Worm (Caenorhabditis elegans) whole organism, young adult: ENCODE data around the gene snet-1.

Experiments
- D2030.7 ChIP-seq: fragments of 200-800 bp; sonication (Bioruptor generic); IDR thresholded peaks from 2 replicates; pipeline ENCODE4 v1.3.6; 2022; ENCODE audit warnings: missing genetic modification reagents, missing genetic modification characterization, missing compliant biosample characterization
- F22D6.2 ChIP-seq: sonication (generic microtip); optimal IDR thresholded peaks from 2 replicates; lab custom pipeline; 2016; ENCODE audit warnings: mild to moderate bottlenecking, missing genetic modification characterization, missing compliant biosample characterization
- F33H1.4 ChIP-seq: fragments of 200-800 bp; sonication (Bioruptor generic); IDR thresholded peaks from 2 replicates; pipeline ENCODE4 v1.3.6; 2022; ENCODE audit warnings: missing genetic modification reagents, missing genetic modification characterization, missing compliant biosample characterization
- F37B4.10 ChIP-seq: fragments of 200-800 bp; sonication (Bioruptor generic); IDR thresholded peaks from 2 replicates; pipeline ENCODE4 v1.3.6; 2022; ENCODE audit warnings: missing genetic modification characterization, missing compliant biosample characterization
- F39B2.1 ChIP-seq: fragments of 200-800 bp; sonication (Bioruptor generic); IDR thresholded peaks from 2 replicates; pipeline ENCODE4 v1.3.6; 2022; ENCODE audit warnings: missing genetic modification reagents, missing genetic modification characterization, missing compliant biosample characterization
- F52B5.7 ChIP-seq: sonication (generic microtip); optimal IDR thresholded peaks from 2 replicates; lab custom pipeline; 2016; ENCODE audit warnings: mild to moderate bottlenecking, missing genetic modification characterization, missing compliant biosample characterization
- K11D2.4 ChIP-seq: fragments of 200-800 bp; sonication (Bioruptor generic); IDR thresholded peaks from 2 replicates; pipeline ENCODE4 v1.3.6; 2022; ENCODE audit warnings: missing genetic modification reagents, missing genetic modification characterization, missing compliant biosample characterization
- Y53G8AR.9 ChIP-seq: fragments of 200-800 bp; sonication (Bioruptor generic); conservative IDR thresholded peaks from 2 replicates; pipeline ENCODE4 v1.3.6; 2022; ENCODE audit warnings: missing genetic modification reagents, missing genetic modification characterization, missing compliant biosample characterization
- Y56A3A.18 ChIP-seq: fragments of 200-800 bp; sonication (Bioruptor generic); IDR thresholded peaks from 2 replicates; pipeline ENCODE4 v1.3.6; 2022; ENCODE audit warnings: missing genetic modification reagents, missing genetic modification characterization, missing compliant biosample characterization
- ZK185.1 ChIP-seq: sonication (generic microtip); optimal IDR thresholded peaks from 2 replicates; lab custom pipeline; 2016; ENCODE audit warnings: mild to moderate bottlenecking, missing genetic modification characterization, missing compliant biosample characterization; ENCODE audit not compliant: poor library complexity, severe bottlenecking
- akir-1 ChIP-seq: fragments of 200-800 bp; sonication (Bioruptor generic); optimal IDR thresholded peaks from 2 replicates; lab custom pipeline; 2018; ENCODE audit warnings: mild to moderate bottlenecking, missing genetic modification characterization, moderate library complexity, missing compliant biosample characterization
- atf-7 ChIP-seq: sonication (generic microtip); optimal IDR thresholded peaks from 2 replicates; lab custom pipeline; 2017; ENCODE audit warnings: mild to moderate bottlenecking, missing genetic modification characterization, missing compliant biosample characterization
- bed-2 ChIP-seq: fragments of 200-800 bp; sonication (Bioruptor generic); IDR thresholded peaks from 2 replicates; pipeline ENCODE4 v1.3.6; 2022; ENCODE audit warnings: missing genetic modification reagents, missing genetic modification characterization, missing compliant biosample characterization
- ccch-3 ChIP-seq: fragments of 200-800 bp; sonication (Bioruptor generic); optimal IDR thresholded peaks from 2 replicates; lab custom pipeline; 2018; ENCODE audit warnings: mild to moderate bottlenecking, missing genetic modification characterization, missing compliant biosample characterization
- cebp-1 ChIP-seq, 2 experiments: fragments of 200-800 bp in 1 of 2; sonication (Bioruptor generic) in 1 of 2; sonication (generic microtip) in 1 of 2; IDR thresholded peaks in 1 of 2; optimal IDR thresholded peaks in 1 of 2; 2 replicates each; pipeline versions ENCODE4 v1.3.6 to Lab custom; 2017 to 2022; ENCODE audit warnings: missing compliant biosample characterization in 2 of 2, missing genetic modification characterization in 2 of 2, mild to moderate bottlenecking in 1 of 2, missing genetic modification reagents in 1 of 2, moderate library complexity in 1 of 2
- ceh-100 ChIP-seq: fragments of 200-800 bp; sonication (Bioruptor generic); IDR thresholded peaks from 2 replicates; pipeline ENCODE4 v1.3.6; 2022; ENCODE audit warnings: missing genetic modification reagents, missing genetic modification characterization, missing compliant biosample characterization
- ceh-27 ChIP-seq: fragments of 200-800 bp; sonication (Bioruptor generic); optimal IDR thresholded peaks from 2 replicates; lab custom pipeline; 2018; ENCODE audit warnings: mild to moderate bottlenecking, missing genetic modification characterization, moderate library complexity, missing compliant biosample characterization
- ceh-40 ChIP-seq: fragments of 200-800 bp; sonication (Bioruptor generic); IDR thresholded peaks from 2 replicates; pipeline ENCODE4 v1.3.6; 2022; ENCODE audit warnings: missing genetic modification characterization, missing compliant biosample characterization
- chd-7 ChIP-seq: sonication (generic microtip); optimal IDR thresholded peaks from 2 replicates; lab custom pipeline; 2016; ENCODE audit warnings: mild to moderate bottlenecking, missing genetic modification characterization, moderate library complexity, missing compliant biosample characterization
- die-1 ChIP-seq: sonication (generic microtip); optimal IDR thresholded peaks from 2 replicates; lab custom pipeline; 2016; ENCODE audit warnings: missing genotype, mild to moderate bottlenecking, missing genetic modification characterization, missing compliant biosample characterization
- dpff-1 ChIP-seq: sonication (generic microtip); optimal IDR thresholded peaks from 2 replicates; lab custom pipeline; 2017; ENCODE audit warnings: mild to moderate bottlenecking, missing genetic modification characterization, missing compliant biosample characterization
- dpl-1 ChIP-seq: fragments of 150-350 bp; optimal IDR thresholded peaks from 2 replicates; lab custom pipeline; 2014; ENCODE audit warnings: missing biosample characterization, missing genetic modification reagents, missing genetic modification characterization
- egl-18 ChIP-seq: fragments of 200-800 bp; sonication (Bioruptor generic); IDR thresholded peaks from 2 replicates; pipeline ENCODE4 v1.3.6; 2022; ENCODE audit warnings: missing genetic modification reagents, missing genetic modification characterization, missing compliant biosample characterization
- ekl-4 ChIP-seq: fragments of 200-800 bp; sonication (Bioruptor generic); IDR thresholded peaks from 2 replicates; pipeline ENCODE4 v1.3.6; 2022; ENCODE audit warnings: missing genetic modification reagents, missing genetic modification characterization, missing compliant biosample characterization
- ets-4 ChIP-seq: fragments of 200-800 bp; sonication (Bioruptor generic); optimal IDR thresholded peaks from 2 replicates; lab custom pipeline; 2018; ENCODE audit warnings: mild to moderate bottlenecking, missing genetic modification characterization, missing compliant biosample characterization
- fkh-3 ChIP-seq: sonication (generic microtip); optimal IDR thresholded peaks from 2 replicates; lab custom pipeline; 2016; ENCODE audit warnings: mild to moderate bottlenecking, missing genetic modification characterization, missing compliant biosample characterization
- him-1 ChIP-seq: sonication (generic microtip); optimal IDR thresholded peaks from 2 replicates; lab custom pipeline; 2016; ENCODE audit warnings: missing genotype, missing genetic modification reagents, missing genetic modification characterization, missing compliant biosample characterization
- hsf-1 ChIP-seq: fragments of 200-800 bp; sonication (Bioruptor generic); IDR thresholded peaks from 2 replicates; pipeline ENCODE4 v1.3.6; 2022; ENCODE audit warnings: missing genetic modification reagents, missing genetic modification characterization, missing compliant biosample characterization
- let-526 ChIP-seq: fragments of 200-800 bp; sonication (Bioruptor generic); IDR thresholded peaks from 2 replicates; pipeline ENCODE4 v1.3.6; 2022; ENCODE audit warnings: missing genetic modification reagents, missing genetic modification characterization, missing compliant biosample characterization
- let-607 ChIP-seq, 2 experiments: fragments of 200-800 bp in 1 of 2; sonication (Bioruptor generic) in 1 of 2; sonication (generic microtip) in 1 of 2; optimal IDR thresholded peaks; 2 replicates each; lab custom pipeline; 2016 to 2018; ENCODE audit warnings: mild to moderate bottlenecking in 2 of 2, missing compliant biosample characterization in 2 of 2, missing genetic modification characterization in 2 of 2, moderate library complexity in 2 of 2, missing genotype in 1 of 2
- lin-26 ChIP-seq: fragments of 200-800 bp; sonication (Bioruptor generic); IDR thresholded peaks from 2 replicates; pipeline ENCODE4 v1.3.6; 2022; ENCODE audit warnings: missing genetic modification reagents, missing genetic modification characterization, missing compliant biosample characterization
- lin-40 ChIP-seq: sonication (generic microtip); optimal IDR thresholded peaks from 2 replicates; lab custom pipeline; 2016; ENCODE audit warnings: missing genetic modification characterization, mild to moderate bottlenecking, missing compliant biosample characterization, missing genotype, missing genetic modification reagents
- lin-54 ChIP-seq: fragments of 200-800 bp; sonication (Bioruptor generic); optimal IDR thresholded peaks from 2 replicates; lab custom pipeline; 2018; ENCODE audit warnings: mild to moderate bottlenecking, missing genetic modification characterization, missing compliant biosample characterization
- lir-1 ChIP-seq: fragments of 200-800 bp; sonication (Bioruptor generic); conservative IDR thresholded peaks from 2 replicates; pipeline ENCODE4 v1.3.6; 2022; ENCODE audit warnings: missing genetic modification reagents, missing genetic modification characterization, missing compliant biosample characterization
- lsy-27 ChIP-seq: sonication (generic microtip); optimal IDR thresholded peaks from 2 replicates; lab custom pipeline; 2017; ENCODE audit warnings: missing genetic modification characterization, mild to moderate bottlenecking, missing compliant biosample characterization, antibody characterized with exemption, missing genotype, borderline replicate concordance; ENCODE audit not compliant: insufficient read depth
- madf-10 ChIP-seq: sonication (generic microtip); optimal IDR thresholded peaks from 2 replicates; lab custom pipeline; 2016; ENCODE audit warnings: mild to moderate bottlenecking, missing genetic modification characterization, missing compliant biosample characterization
- madf-8 ChIP-seq: fragments of 200-800 bp; sonication (Bioruptor generic); conservative IDR thresholded peaks from 2 replicates; pipeline ENCODE4 v1.3.6; 2022; ENCODE audit warnings: missing genetic modification reagents, missing genetic modification characterization, missing compliant biosample characterization
- mel-28 ChIP-seq: sonication (generic microtip); optimal IDR thresholded peaks from 2 replicates; lab custom pipeline; 2016; ENCODE audit warnings: borderline replicate concordance, mild to moderate bottlenecking, missing genetic modification characterization, missing compliant biosample characterization
- mxl-1 ChIP-seq: sonication (generic microtip); optimal IDR thresholded peaks from 2 replicates; lab custom pipeline; 2016; ENCODE audit warnings: missing genetic modification characterization, missing compliant biosample characterization
- nfyb-1 ChIP-seq: fragments of 200-800 bp; sonication (Bioruptor generic); IDR thresholded peaks from 2 replicates; pipeline ENCODE4 v1.3.6; 2022; ENCODE audit warnings: missing genetic modification reagents, missing genetic modification characterization, missing compliant biosample characterization
- nhr-179 ChIP-seq: sonication (generic microtip); optimal IDR thresholded peaks from 2 replicates; lab custom pipeline; 2016; ENCODE audit warnings: mild to moderate bottlenecking, missing genetic modification characterization, missing compliant biosample characterization
- pha-4 ChIP-seq: fragments of 150-350 bp; sonication (generic microtip); optimal IDR thresholded peaks from 2 replicates; lab custom pipeline; 2014; ENCODE audit warnings: missing biosample characterization, missing genetic modification reagents, missing genetic modification characterization
- sdz-38 ChIP-seq: sonication (generic microtip); optimal IDR thresholded peaks from 2 replicates; lab custom pipeline; 2016; ENCODE audit warnings: missing genotype, missing genetic modification characterization, missing compliant biosample characterization
- sea-2 ChIP-seq: fragments of 200-800 bp; sonication (Bioruptor generic); IDR thresholded peaks from 2 replicates; pipeline ENCODE4 v1.3.6; 2022; ENCODE audit warnings: missing genetic modification characterization, missing compliant biosample characterization
- sptf-2 ChIP-seq: fragments of 200-800 bp; sonication (Bioruptor generic); optimal IDR thresholded peaks from 2 replicates; lab custom pipeline; 2018; ENCODE audit warnings: mild to moderate bottlenecking, missing genetic modification characterization, missing compliant biosample characterization
- tbx-9 ChIP-seq: sonication (generic microtip); optimal IDR thresholded peaks from 2 replicates; lab custom pipeline; 2016; ENCODE audit warnings: borderline replicate concordance, missing genetic modification characterization, inconsistent platforms, missing compliant biosample characterization
- ztf-25 ChIP-seq: fragments of 200-800 bp; sonication (Bioruptor generic); IDR thresholded peaks from 2 replicates; pipeline ENCODE4 v1.3.6; 2022; ENCODE audit warnings: missing genetic modification reagents, missing genetic modification characterization, missing compliant biosample characterization
- ztf-3 ChIP-seq: fragments of 200-800 bp; sonication (Bioruptor generic); optimal IDR thresholded peaks from 2 replicates; lab custom pipeline; 2018; ENCODE audit warnings: mild to moderate bottlenecking, missing genetic modification characterization, missing compliant biosample characterization

Gene snet-1

DNA sequence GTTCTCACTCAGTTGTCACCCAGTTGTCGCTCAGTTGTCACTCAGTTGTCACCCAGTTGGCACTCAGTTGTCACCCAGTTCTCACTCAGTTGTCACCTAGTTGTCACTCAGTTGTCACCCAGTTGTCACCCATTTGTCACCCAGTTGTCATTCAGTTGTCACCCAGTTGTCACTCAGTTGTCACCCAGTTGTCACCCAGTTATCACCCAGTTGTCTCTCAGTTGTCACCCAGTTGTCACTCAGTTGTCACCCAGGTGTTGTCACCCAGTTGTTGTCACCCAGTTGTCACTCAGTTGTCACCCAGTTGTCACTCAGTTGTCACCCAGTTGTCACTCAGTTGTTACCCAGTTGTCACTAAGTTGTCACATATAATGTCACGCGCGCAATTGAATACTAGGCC lies 37.2 kb downstream of the snet-1 start (continued):
- TF ChIP-seq madf-10 (tag; lab: Kevin White, UChicago) (no peak), madf-8 (no peak), dpff-1 (tag; lab: Kevin White, UChicago) (no peak), fkh-3 (tag; lab: Kevin White, UChicago) (no peak), tbx-9 (no peak), sdz-38 (tag; lab: Kevin White, UChicago) (no peak), ZK185.1 (no peak), ceh-100 (GFP tag; lab: Robert Waterston, UW) (no peak), ceh-27 (GFP tag; lab: Kevin White, UChicago) (no peak), him-1 (tag; lab: Kevin White, UChicago) (no peak), dpl-1 (GFP tag; lab: Kevin White, UChicago) (no peak), K11D2.4 (GFP tag; lab: Robert Waterston, UW) (no peak; the same call in 1 of the 2 replicates), sptf-2 (GFP tag; lab: Kevin White, UChicago) (no peak), sea-2 (GFP tag; lab: Robert Waterston, UW) (peak; percentile 63; the same call in 1 of the 2 replicates), D2030.7 (GFP tag; lab: Robert Waterston, UW) (no peak), let-526 (GFP tag; lab: Robert Waterston, UW) (0 out of 2 replicates have a peak, but pooled peaks have one; percentile 40), ztf-25 (GFP tag; lab: Robert Waterston, UW) (peak; percentile 63; the same call in 1 of the 2 replicates), Y53G8AR.9 (GFP tag; lab: Robert Waterston, UW) (no peak), lin-54 (GFP tag; lab: Kevin White, UChicago) (no peak), ccch-3 (no peak), akir-1 (GFP tag; lab: Kevin White, UChicago) (no peak), nhr-179 (no peak), F22D6.2 (tag; lab: Kevin White, UChicago) (no peak), mxl-1 (tag; lab: Kevin White, UChicago) (no peak), nfyb-1 (peak; percentile 51; the same call in 1 of the 2 replicates), F37B4.10 (GFP tag; lab: Robert Waterston, UW) (peak; percentile 97), die-1 (tag; lab: Kevin White, UChicago) (no peak), lir-1 (GFP tag; lab: Robert Waterston, UW) (no peak), mel-28 (tag; lab: Kevin White, UChicago) (no peak), Y56A3A.18 (GFP tag; lab: Robert Waterston, UW) (no peak), lin-26 (no peak; the same call in none of the 2 replicates), F33H1.4 (GFP tag; lab: Robert Waterston, UW) (0 out of 2 replicates have a peak, but pooled peaks have one; percentile 6), chd-7 (tag; lab: Kevin White, UChicago) (no peak), ceh-40 (GFP tag; lab: Robert Waterston, UW) (no peak), egl-18 (GFP tag; lab: Robert Waterston, UW) (0 out of 2 replicates have a peak, but pooled peaks have one; percentile 15), bed-2 (GFP tag; lab: Robert Waterston, UW) (peak; percentile 82; the same call in 1 of the 2 replicates), cebp-1 (GFP tag; IDR thresholded peaks at IDR 0.05; lab: Robert Waterston, UW) (no peak), cebp-1 (tag; optimal IDR thresholded peaks at IDR 0.05; lab: Kevin White, UChicago) (no peak), pha-4 (tag; lab: Kevin White, UChicago) (no peak), F39B2.1 (no peak; the same call in 1 of the 2 replicates), lin-40 (tag; lab: Kevin White, UChicago) (no peak), hsf-1 (GFP tag; lab: Robert Waterston, UW) (no peak; the same call in none of the 2 replicates), ets-4 (GFP tag; lab: Kevin White, UChicago) (no peak), ztf-3 (GFP tag; lab: Kevin White, UChicago) (no peak), lsy-27 (tag; lab: Kevin White, UChicago) (no peak), ekl-4 (GFP tag; lab: Robert Waterston, UW) (peak; percentile 74; the same call in 1 of the 2 replicates), atf-7 (no peak), F52B5.7 (no peak), let-607 (tag; optimal IDR thresholded peaks at IDR 0.05; lab: Kevin White, UChicago) (no peak)
